Fruit fly (Drosophila melanogaster) S2 (cell line): ENCODE data around the gene CG16959.

ENCODE experiments used
- CG8478 ChIP-seq: fragments of >200 bp; optimal IDR thresholded peaks from 2 replicates; lab custom pipeline; 2018
- CTCF ChIP-seq, 2 experiments: fragments of >200 bp; optimal IDR thresholded peaks; 2 replicates each; lab custom pipeline; 2018

DNA sequence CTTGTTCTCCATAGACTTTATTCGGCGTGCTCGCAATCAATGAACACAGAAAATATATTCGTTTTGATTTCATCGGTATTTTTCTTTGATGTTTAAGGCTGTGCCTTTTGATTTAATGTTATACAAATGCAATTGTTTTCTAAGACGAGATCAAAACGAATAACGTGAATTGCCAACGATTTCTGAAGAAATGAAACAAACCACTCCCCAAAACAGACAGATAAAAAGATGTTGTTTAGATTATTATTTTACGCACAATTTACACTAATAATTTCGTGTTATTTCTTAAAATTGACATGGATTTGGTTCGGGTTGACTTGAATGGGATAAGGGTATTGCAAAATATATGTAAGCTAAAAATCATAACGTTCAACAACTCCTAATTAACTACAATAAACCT is 6.2 kb upstream of the CG16959 start, which contains the start of gene CG13457:
- no peak for TF ChIP-seq CTCF (optimal IDR thresholded peaks at IDR 0.05; lab: Kevin White, UChicago)
- TF ChIP-seq CG8478 (lab: Kevin White, UChicago), result no peak
